Fruit fly (Drosophila melanogaster) whole organism, prepupa: Measurements from ENCODE around the gene CG42571.

ENCODE experiments used
- CG11762 ChIP-seq: fragments of 200-800 bp; sonication (Bioruptor generic); optimal IDR thresholded peaks from 3 replicates; lab custom pipeline; 2016; ENCODE audit warnings: missing biosample characterization, missing genetic modification characterization; ENCODE audit not compliant: insufficient read depth
- CG16779 ChIP-seq: fragments of 200-800 bp; sonication (Bioruptor generic); optimal IDR thresholded peaks from 3 replicates; lab custom pipeline; 2017; ENCODE audit warnings: missing biosample characterization, mild to moderate bottlenecking, missing genetic modification characterization
- CG6854 ChIP-seq: fragments of 200-800 bp; sonication (Bioruptor generic); optimal IDR thresholded peaks from 2 replicates; lab custom pipeline; 2017; ENCODE audit warnings: missing biosample characterization, mild to moderate bottlenecking, missing genetic modification characterization
- Eip78C ChIP-seq: fragments of 200-800 bp; sonication (Bioruptor generic); peaks from one replicate; lab custom pipeline; 2016; ENCODE audit warnings: missing biosample characterization, missing genetic modification characterization
- Sox15 ChIP-seq: fragments of 200-800 bp; sonication (Bioruptor generic); optimal IDR thresholded peaks from 3 replicates; lab custom pipeline; 2016; ENCODE audit warnings: missing biosample characterization, missing genetic modification characterization
- lz ChIP-seq: fragments of 200-800 bp; sonication (Bioruptor generic); optimal IDR thresholded peaks from 3 replicates; lab custom pipeline; 2016; ENCODE audit warnings: missing biosample characterization, missing genetic modification characterization

- TF ChIP-seq CG16779 (tag; lab: Kevin White, UChicago) = no peak
- TF ChIP-seq lz = no peak
- no peak for TF ChIP-seq Sox15 (GFP tag; lab: Kevin White, UChicago)
- peak; percentile 43 for TF ChIP-seq Eip78C (GFP tag; lab: Kevin White, UChicago)
- TF ChIP-seq CG11762 = no peak
- TF ChIP-seq CG6854 (GFP tag; lab: Kevin White, UChicago) = no peak
Measured at dm6 chr3L:15672800-15673199, 43.5 kb upstream of the CG42571 start.
